Worm (Caenorhabditis elegans) whole organism, young adult: ENCODE results near the gene Y6D1A.1.

Experiments used
- B0261.1 ChIP-seq: sonication (generic microtip); optimal IDR thresholded peaks from 2 replicates; lab custom pipeline; 2016; ENCODE audit warnings: mild to moderate bottlenecking, missing genetic modification characterization, moderate library complexity, missing compliant biosample characterization
- C06A6.2 ChIP-seq: fragments of 200-800 bp; sonication (Bioruptor generic); conservative IDR thresholded peaks from 2 replicates; pipeline ENCODE4 v1.3.6; 2022; ENCODE audit warnings: missing genetic modification characterization, missing compliant biosample characterization
- D2030.7 ChIP-seq: fragments of 200-800 bp; sonication (Bioruptor generic); IDR thresholded peaks from 2 replicates; pipeline ENCODE4 v1.3.6; 2022; ENCODE audit warnings: missing genetic modification reagents, missing genetic modification characterization, missing compliant biosample characterization
- F22D6.2 ChIP-seq: sonication (generic microtip); optimal IDR thresholded peaks from 2 replicates; lab custom pipeline; 2016; ENCODE audit warnings: mild to moderate bottlenecking, missing genetic modification characterization, missing compliant biosample characterization
- F33H1.4 ChIP-seq: fragments of 200-800 bp; sonication (Bioruptor generic); IDR thresholded peaks from 2 replicates; pipeline ENCODE4 v1.3.6; 2022; ENCODE audit warnings: missing genetic modification reagents, missing genetic modification characterization, missing compliant biosample characterization
- F39B2.1 ChIP-seq: fragments of 200-800 bp; sonication (Bioruptor generic); IDR thresholded peaks from 2 replicates; pipeline ENCODE4 v1.3.6; 2022; ENCODE audit warnings: missing genetic modification reagents, missing genetic modification characterization, missing compliant biosample characterization
- F52B5.7 ChIP-seq: sonication (generic microtip); optimal IDR thresholded peaks from 2 replicates; lab custom pipeline; 2016; ENCODE audit warnings: mild to moderate bottlenecking, missing genetic modification characterization, missing compliant biosample characterization
- K11D2.4 ChIP-seq: fragments of 200-800 bp; sonication (Bioruptor generic); IDR thresholded peaks from 2 replicates; pipeline ENCODE4 v1.3.6; 2022; ENCODE audit warnings: missing genetic modification reagents, missing genetic modification characterization, missing compliant biosample characterization
- Y95B8A.8 ChIP-seq: fragments of 200-800 bp; sonication (Bioruptor generic); IDR thresholded peaks from 2 replicates; pipeline ENCODE4 v1.3.6; 2022; ENCODE audit warnings: missing genetic modification reagents, missing genetic modification characterization, missing compliant biosample characterization
- akir-1 ChIP-seq: fragments of 200-800 bp; sonication (Bioruptor generic); optimal IDR thresholded peaks from 2 replicates; lab custom pipeline; 2018; ENCODE audit warnings: mild to moderate bottlenecking, missing genetic modification characterization, moderate library complexity, missing compliant biosample characterization
- attf-5 ChIP-seq: fragments of 200-800 bp; sonication (Bioruptor generic); optimal IDR thresholded peaks from 2 replicates; lab custom pipeline; 2018; ENCODE audit warnings: mild to moderate bottlenecking, missing genetic modification characterization, missing compliant biosample characterization
- bed-2 ChIP-seq: fragments of 200-800 bp; sonication (Bioruptor generic); IDR thresholded peaks from 2 replicates; pipeline ENCODE4 v1.3.6; 2022; ENCODE audit warnings: missing genetic modification reagents, missing genetic modification characterization, missing compliant biosample characterization
- cebp-2 ChIP-seq: fragments of 200-800 bp; sonication (Bioruptor generic); IDR thresholded peaks from 2 replicates; pipeline ENCODE4 v1.3.6; 2022; ENCODE audit warnings: missing genetic modification characterization, missing compliant biosample characterization
- ceh-100 ChIP-seq: fragments of 200-800 bp; sonication (Bioruptor generic); IDR thresholded peaks from 2 replicates; pipeline ENCODE4 v1.3.6; 2022; ENCODE audit warnings: missing genetic modification reagents, missing genetic modification characterization, missing compliant biosample characterization
- ceh-40 ChIP-seq: fragments of 200-800 bp; sonication (Bioruptor generic); IDR thresholded peaks from 2 replicates; pipeline ENCODE4 v1.3.6; 2022; ENCODE audit warnings: missing genetic modification characterization, missing compliant biosample characterization
- ceh-91 ChIP-seq: fragments of 200-800 bp; sonication (Bioruptor generic); IDR thresholded peaks from 2 replicates; pipeline ENCODE4 v1.3.6; 2022; ENCODE audit warnings: missing genetic modification reagents, missing genetic modification characterization, missing compliant biosample characterization
- chd-7 ChIP-seq: sonication (generic microtip); optimal IDR thresholded peaks from 2 replicates; lab custom pipeline; 2016; ENCODE audit warnings: mild to moderate bottlenecking, missing genetic modification characterization, moderate library complexity, missing compliant biosample characterization
- die-1 ChIP-seq: sonication (generic microtip); optimal IDR thresholded peaks from 2 replicates; lab custom pipeline; 2016; ENCODE audit warnings: missing genotype, mild to moderate bottlenecking, missing genetic modification characterization, missing compliant biosample characterization
- egl-44 ChIP-seq: fragments of 200-800 bp; sonication (Bioruptor generic); IDR thresholded peaks from 2 replicates; pipeline ENCODE4 v1.3.6; 2022; ENCODE audit warnings: missing genetic modification reagents, missing genetic modification characterization, missing compliant biosample characterization
- ekl-4 ChIP-seq: fragments of 200-800 bp; sonication (Bioruptor generic); IDR thresholded peaks from 2 replicates; pipeline ENCODE4 v1.3.6; 2022; ENCODE audit warnings: missing genetic modification reagents, missing genetic modification characterization, missing compliant biosample characterization
- fkh-3 ChIP-seq: sonication (generic microtip); optimal IDR thresholded peaks from 2 replicates; lab custom pipeline; 2016; ENCODE audit warnings: mild to moderate bottlenecking, missing genetic modification characterization, missing compliant biosample characterization
- hmg-1.2 ChIP-seq: fragments of 200-800 bp; sonication (Bioruptor generic); IDR thresholded peaks from 2 replicates; pipeline ENCODE4 v1.3.6; 2022; ENCODE audit warnings: missing genetic modification reagents, missing genetic modification characterization, missing compliant biosample characterization
- hmg-20 ChIP-seq: fragments of 200-800 bp; sonication (Bioruptor generic); IDR thresholded peaks from 2 replicates; pipeline ENCODE4 v1.3.6; 2022; ENCODE audit warnings: missing genetic modification reagents, missing genetic modification characterization, missing compliant biosample characterization
- hrde-1 ChIP-seq: sonication (generic microtip); optimal IDR thresholded peaks from 2 replicates; lab custom pipeline; 2016; ENCODE audit warnings: missing genetic modification characterization, mild to moderate bottlenecking, missing compliant biosample characterization, moderate library complexity, missing genotype, missing genetic modification reagents, borderline replicate concordance
- let-607 ChIP-seq, 2 experiments: fragments of 200-800 bp in 1 of 2; sonication (Bioruptor generic) in 1 of 2; sonication (generic microtip) in 1 of 2; optimal IDR thresholded peaks; 2 replicates each; lab custom pipeline; 2016 to 2018; ENCODE audit warnings: mild to moderate bottlenecking in 2 of 2, missing compliant biosample characterization in 2 of 2, missing genetic modification characterization in 2 of 2, moderate library complexity in 2 of 2, missing genotype in 1 of 2
- lin-35 ChIP-seq, 3 experiments: fragments of 150-350 bp in 2 of 3; sonication (generic microtip) in 1 of 3; optimal IDR thresholded peaks; 2 replicates each; lab custom pipeline; 2014 to 2018; ENCODE audit warnings: missing biosample characterization in 3 of 3, missing genetic modification characterization in 3 of 3, missing genetic modification reagents in 3 of 3
- lin-40 ChIP-seq: sonication (generic microtip); optimal IDR thresholded peaks from 2 replicates; lab custom pipeline; 2016; ENCODE audit warnings: missing genetic modification characterization, mild to moderate bottlenecking, missing compliant biosample characterization, missing genotype, missing genetic modification reagents
- lin-54 ChIP-seq: fragments of 200-800 bp; sonication (Bioruptor generic); optimal IDR thresholded peaks from 2 replicates; lab custom pipeline; 2018; ENCODE audit warnings: mild to moderate bottlenecking, missing genetic modification characterization, missing compliant biosample characterization
- mcd-1 ChIP-seq: fragments of 200-800 bp; sonication (Bioruptor generic); IDR thresholded peaks from 2 replicates; pipeline ENCODE4 v1.3.6; 2022; ENCODE audit warnings: missing genetic modification reagents, missing genetic modification characterization, missing compliant biosample characterization
- mel-28 ChIP-seq: sonication (generic microtip); optimal IDR thresholded peaks from 2 replicates; lab custom pipeline; 2016; ENCODE audit warnings: borderline replicate concordance, mild to moderate bottlenecking, missing genetic modification characterization, missing compliant biosample characterization
- mes-4 ChIP-seq: sonication (generic microtip); optimal IDR thresholded peaks from 2 replicates; lab custom pipeline; 2016; ENCODE audit warnings: missing genotype, missing genetic modification characterization, missing compliant biosample characterization
- nhr-27 ChIP-seq: fragments of 200-800 bp; sonication (Bioruptor generic); optimal IDR thresholded peaks from 2 replicates; lab custom pipeline; 2018; ENCODE audit warnings: mild to moderate bottlenecking, missing genetic modification characterization, moderate library complexity, missing compliant biosample characterization
- pbrm-1 ChIP-seq: fragments of 200-800 bp; sonication (Bioruptor generic); IDR thresholded peaks from 2 replicates; pipeline ENCODE4 v1.3.6; 2022; ENCODE audit warnings: missing genetic modification reagents, missing genetic modification characterization, missing compliant biosample characterization
- pha-4 ChIP-seq: fragments of 150-350 bp; sonication (generic microtip); optimal IDR thresholded peaks from 2 replicates; lab custom pipeline; 2014; ENCODE audit warnings: missing biosample characterization, missing genetic modification reagents, missing genetic modification characterization
- rcor-1 ChIP-seq: fragments of 200-800 bp; sonication (Bioruptor generic); IDR thresholded peaks from 2 replicates; pipeline ENCODE4 v1.3.6; 2022; ENCODE audit warnings: missing genetic modification reagents, missing genetic modification characterization, missing compliant biosample characterization
- rpc-1 ChIP-seq, 2 experiments: fragments of 150-350 bp in 1 of 2; sonication (generic microtip) in 1 of 2; optimal IDR thresholded peaks; 2 replicates each; lab custom pipeline; 2014 to 2018; ENCODE audit warnings: missing biosample characterization in 1 of 2, missing genetic modification characterization in 1 of 2, missing genetic modification reagents in 1 of 2, missing genotype in 1 of 2
- snpc-1.3 ChIP-seq: sonication (generic microtip); optimal IDR thresholded peaks from 2 replicates; lab custom pipeline; 2017; ENCODE audit warnings: missing genetic modification characterization, mild to moderate bottlenecking, missing compliant biosample characterization, antibody characterized with exemption, moderate library complexity, missing genotype, missing genetic modification reagents; ENCODE audit not compliant: insufficient read depth
- snpc-3.4 ChIP-seq: sonication (generic microtip); optimal IDR thresholded peaks from 2 replicates; lab custom pipeline; 2017; ENCODE audit warnings: missing genetic modification characterization, mild to moderate bottlenecking, missing compliant biosample characterization, antibody characterized with exemption, moderate library complexity, missing genotype, missing genetic modification reagents
- somi-1 ChIP-seq: fragments of 200-800 bp; sonication (Bioruptor generic); optimal IDR thresholded peaks from 2 replicates; lab custom pipeline; 2018; ENCODE audit warnings: mild to moderate bottlenecking, missing genetic modification characterization, missing compliant biosample characterization
- tbp1 ChIP-seq: fragments of 200-800 bp; sonication (Bioruptor generic); optimal IDR thresholded peaks from 2 replicates; lab custom pipeline; 2018; ENCODE audit warnings: mild to moderate bottlenecking, missing genetic modification characterization, missing compliant biosample characterization
- tbx-9 ChIP-seq: sonication (generic microtip); optimal IDR thresholded peaks from 2 replicates; lab custom pipeline; 2016; ENCODE audit warnings: borderline replicate concordance, missing genetic modification characterization, inconsistent platforms, missing compliant biosample characterization
- unc-130 ChIP-seq: sonication (generic microtip); optimal IDR thresholded peaks from 2 replicates; lab custom pipeline; 2016; ENCODE audit warnings: missing genetic modification reagents, missing genetic modification characterization, missing compliant biosample characterization
- zim-3 ChIP-seq: sonication (generic microtip); optimal IDR thresholded peaks from 2 replicates; lab custom pipeline; 2017; ENCODE audit warnings: mild to moderate bottlenecking, missing genetic modification characterization, moderate library complexity, missing compliant biosample characterization
- ztf-26 ChIP-seq: sonication (generic microtip); optimal IDR thresholded peaks from 2 replicates; lab custom pipeline; 2017; ENCODE audit warnings: missing genetic modification characterization, missing compliant biosample characterization
- ztf-28 ChIP-seq: fragments of 200-800 bp; sonication (Bioruptor generic); IDR thresholded peaks from 2 replicates; pipeline ENCODE4 v1.3.6; 2022; ENCODE audit warnings: missing genetic modification reagents, missing genetic modification characterization, missing compliant biosample characterization

Gene Y6D1A.1

DNA sequence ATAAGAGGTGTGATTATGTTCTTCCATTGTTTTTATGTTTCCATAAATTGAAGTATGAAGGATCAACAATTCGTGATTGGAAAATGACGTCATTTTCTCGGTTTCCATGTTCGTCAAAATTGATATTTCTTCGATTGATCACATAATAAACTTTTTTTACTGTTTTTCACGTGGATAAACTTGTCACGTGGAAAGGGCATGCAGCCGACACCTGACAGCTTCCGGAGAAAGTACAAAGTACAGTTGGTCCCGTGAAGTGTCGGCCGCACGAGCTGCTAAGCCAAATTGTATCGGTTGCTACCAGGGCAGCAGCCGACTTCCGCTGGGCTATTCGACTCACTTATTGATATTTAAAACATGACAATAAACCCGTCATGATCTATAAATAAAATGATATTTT lies 18.2 kb upstream of the Y6D1A.1 start (continued):
- no peak for TF ChIP-seq akir-1
- no peak for TF ChIP-seq mcd-1

- no peak for TF ChIP-seq let-607 (tag; optimal IDR thresholded peaks at IDR 0.05; lab: Kevin White, UChicago)
- no peak for TF ChIP-seq snpc-3.4 (tag; lab: Kevin White, UChicago)
- no peak for TF ChIP-seq somi-1 (GFP tag; lab: Kevin White, UChicago)
- no peak for TF ChIP-seq F33H1.4 (GFP tag; lab: Robert Waterston, UW)
- TF ChIP-seq die-1 (tag; lab: Kevin White, UChicago): no peak
- no peak for TF ChIP-seq ekl-4 (GFP tag; lab: Robert Waterston, UW)
- no peak for TF ChIP-seq zim-3 (tag; lab: Kevin White, UChicago)
- no peak for TF ChIP-seq lin-54 (GFP tag; lab: Kevin White, UChicago)
- no peak for TF ChIP-seq F52B5.7
- no peak for TF ChIP-seq fkh-3
- TF ChIP-seq F39B2.1 (GFP tag; lab: Robert Waterston, UW): no peak
- no peak for TF ChIP-seq tbp1 (GFP tag; lab: Kevin White, UChicago)
- TF ChIP-seq Y95B8A.8 (GFP tag; lab: Robert Waterston, UW): no peak
- no peak for TF ChIP-seq hmg-20
- TF ChIP-seq chd-7 (tag; lab: Kevin White, UChicago): no peak
- no peak for TF ChIP-seq nhr-27
- no peak for TF ChIP-seq ztf-28 (GFP tag; lab: Robert Waterston, UW)
- no peak for TF ChIP-seq attf-5
These were observed 15.7 kb upstream of the Y6D1A.1 start for ce11 chrII:11839116-11839515.

- no peak for TF ChIP-seq unc-130 (GFP tag; lab: Kevin White, UChicago)
- TF ChIP-seq D2030.7 (GFP tag; lab: Robert Waterston, UW): no peak
- no peak for TF ChIP-seq mes-4 (tag; lab: Kevin White, UChicago)
- TF ChIP-seq hmg-1.2 (GFP tag; lab: Robert Waterston, UW): no peak
- no peak for TF ChIP-seq rcor-1 (GFP tag; lab: Robert Waterston, UW)
- TF ChIP-seq pha-4 (tag; lab: Kevin White, UChicago): no peak
- no peak for TF ChIP-seq lin-35 (GFP tag; optimal IDR thresholded peaks at IDR 0.05; lab: Kevin White, UChicago)
- TF ChIP-seq mel-28 (tag; lab: Kevin White, UChicago): no peak
- no peak for TF ChIP-seq hrde-1
- no peak for TF ChIP-seq pbrm-1 (GFP tag; lab: Robert Waterston, UW)
- peak; percentile 13 for TF ChIP-seq die-1 (tag; lab: Kevin White, UChicago)
- no peak for TF ChIP-seq tbx-9 (tag; lab: Kevin White, UChicago)
- no peak for TF ChIP-seq ceh-40
- no peak for TF ChIP-seq F22D6.2 (tag; lab: Kevin White, UChicago)
- peak; percentile 64 for TF ChIP-seq somi-1 (GFP tag; lab: Kevin White, UChicago)
- TF ChIP-seq ceh-91: no peak
- TF ChIP-seq B0261.1 (tag; lab: Kevin White, UChicago): no peak
- TF ChIP-seq cebp-2 (GFP tag; lab: Robert Waterston, UW): no peak
- no peak for TF ChIP-seq egl-44 (GFP tag; lab: Robert Waterston, UW)
- TF ChIP-seq ekl-4 (GFP tag; lab: Robert Waterston, UW): no peak
- no peak for TF ChIP-seq bed-2 (GFP tag; lab: Robert Waterston, UW)
- 0 out of 2 replicates have a peak, but pooled peaks have one; percentile 13 for TF ChIP-seq C06A6.2 (GFP tag; lab: Robert Waterston, UW)
- TF ChIP-seq lin-40 (tag; lab: Kevin White, UChicago): peak; percentile 36
- no peak for TF ChIP-seq tbp1 (GFP tag; lab: Kevin White, UChicago)
- TF ChIP-seq F33H1.4 (GFP tag; lab: Robert Waterston, UW): no peak
- TF ChIP-seq K11D2.4 (GFP tag; lab: Robert Waterston, UW): 0 out of 2 replicates have a peak, but pooled peaks have one; percentile 49
- no peak for TF ChIP-seq rpc-1 (optimal IDR thresholded peaks at IDR 0.05; lab: Kevin White, UChicago)
- TF ChIP-seq rpc-1 (tag; optimal IDR thresholded peaks at IDR 0.05; lab: Kevin White, UChicago): no peak
- no peak for TF ChIP-seq ceh-100 (GFP tag; lab: Robert Waterston, UW)
- TF ChIP-seq ztf-26 (tag; lab: Kevin White, UChicago): peak; percentile 43
- TF ChIP-seq snpc-1.3 (tag; lab: Kevin White, UChicago): no peak
- no peak for TF ChIP-seq akir-1
- TF ChIP-seq, all 124 proteins: peak for 6
These were observed 14.9 kb upstream of the Y6D1A.1 start for ce11 chrII:11838353-11838752.
